Worm (Caenorhabditis elegans) whole organism, L2 larva: ENCODE data around the gene lsy-2.

Experiments
- F13H6.1 ChIP-seq: sonication (generic microtip); optimal IDR thresholded peaks from 2 replicates; lab custom pipeline; 2016; ENCODE audit warnings: missing genetic modification characterization, missing compliant biosample characterization
- Y55F3AM.14 ChIP-seq: fragments of 200-800 bp; sonication (Bioruptor generic); optimal IDR thresholded peaks from 2 replicates; lab custom pipeline; 2018; ENCODE audit warnings: mild to moderate bottlenecking, missing genetic modification characterization, missing compliant biosample characterization
- ZK546.5 ChIP-seq: sonication (generic microtip); optimal IDR thresholded peaks from 2 replicates; lab custom pipeline; 2017; ENCODE audit warnings: missing biosample characterization, missing genetic modification characterization
- aly-2 ChIP-seq: fragments of 150-350 bp; optimal IDR thresholded peaks from 2 replicates; lab custom pipeline; 2014; ENCODE audit warnings: missing biosample characterization, missing genetic modification characterization
- ceh-82 ChIP-seq: fragments of 150-350 bp; optimal IDR thresholded peaks from 2 replicates; lab custom pipeline; 2014; ENCODE audit warnings: missing biosample characterization, missing genetic modification characterization
- elt-1 ChIP-seq: fragments of 150-350 bp; optimal IDR thresholded peaks from 2 replicates; lab custom pipeline; 2014; ENCODE audit warnings: missing biosample characterization, missing genetic modification characterization
- elt-3 ChIP-seq: sonication (generic microtip); optimal IDR thresholded peaks from 2 replicates; lab custom pipeline; 2017; ENCODE audit warnings: missing biosample characterization, missing genetic modification characterization
- lin-13 ChIP-seq: fragments of 150-350 bp; optimal IDR thresholded peaks from 2 replicates; lab custom pipeline; 2014; ENCODE audit warnings: missing biosample characterization, missing genetic modification reagents, missing genetic modification characterization
- lin-39 ChIP-seq: fragments of 150-350 bp; optimal IDR thresholded peaks from 2 replicates; lab custom pipeline; 2014; ENCODE audit warnings: missing biosample characterization, missing genetic modification reagents, missing genetic modification characterization
- nhr-12 ChIP-seq: fragments of 150-350 bp; optimal IDR thresholded peaks from 2 replicates; lab custom pipeline; 2014; ENCODE audit warnings: missing biosample characterization, missing genetic modification characterization
- unc-62 ChIP-seq: fragments of 150-350 bp; optimal IDR thresholded peaks from 2 replicates; lab custom pipeline; 2014; ENCODE audit warnings: missing biosample characterization, missing genetic modification reagents, missing genetic modification characterization
- zag-1 ChIP-seq: fragments of 150-350 bp; optimal IDR thresholded peaks from 2 replicates; lab custom pipeline; 2014; ENCODE audit warnings: missing biosample characterization, missing genetic modification characterization

ce11 chrX:2118162-2118561, 28.7 kb downstream of the lsy-2 start, which contains the start of gene swip-10:
- TF ChIP-seq nhr-12 (tag; lab: Kevin White, UChicago) = no peak
- no peak for TF ChIP-seq Y55F3AM.14 (GFP tag; lab: Kevin White, UChicago)
- no peak for TF ChIP-seq F13H6.1 (tag; lab: Kevin White, UChicago)
- TF ChIP-seq lin-13 (GFP tag; lab: Kevin White, UChicago) = no peak
- no peak for TF ChIP-seq ceh-82 (tag; lab: Kevin White, UChicago)
- no peak for TF ChIP-seq elt-1 (tag; lab: Kevin White, UChicago)
- no peak for TF ChIP-seq zag-1 (tag; lab: Kevin White, UChicago)
- TF ChIP-seq ZK546.5 (tag; lab: Kevin White, UChicago) = no peak
- TF ChIP-seq aly-2 (tag; lab: Kevin White, UChicago) = no peak
- TF ChIP-seq lin-39 (tag; lab: Kevin White, UChicago) = no peak
- no peak for TF ChIP-seq elt-3 (tag; lab: Kevin White, UChicago)
- no peak for TF ChIP-seq unc-62 (GFP tag; lab: Kevin White, UChicago)
